Fruit fly (Drosophila melanogaster) whole organism, embryonic: Measurements from ENCODE around the gene bsk.
A peak's percentile ranks its signal among the peaks of the same experiment; 100 is the strongest.

Source experiments
- Atf6 ChIP-seq: fragments of 200-800 bp; sonication (Bioruptor generic); IDR thresholded peaks from 2 replicates; pipeline ENCODE4 v1.3.6; 2022; ENCODE audit warnings: missing biosample characterization, missing genetic modification characterization
- Awh ChIP-seq: fragments of 200-800 bp; sonication (Bioruptor generic); IDR thresholded peaks from 2 replicates; pipeline ENCODE4, ENCODE4 v1.3.6; 2022; ENCODE audit warnings: missing biosample characterization, missing genetic modification characterization
- Bgb ChIP-seq: fragments of 200-800 bp; sonication (Bioruptor generic); IDR thresholded peaks from 2 replicates; pipeline ENCODE4 v1.3.6; 2022; ENCODE audit warnings: missing biosample characterization, missing genetic modification characterization; ENCODE audit not compliant: partially characterized antibody
- C15 ChIP-seq: fragments of 200-800 bp; sonication (Bioruptor generic); IDR thresholded peaks from 3 replicates; pipeline ENCODE4 v1.3.6; 2022; ENCODE audit warnings: missing biosample characterization, missing genetic modification characterization
- CG10274 ChIP-seq: fragments of 200-800 bp; sonication (Bioruptor generic); optimal IDR thresholded peaks from 3 replicates; lab custom pipeline; 2017; ENCODE audit warnings: missing biosample characterization, mild to moderate bottlenecking, missing genetic modification characterization
- CG10431 ChIP-seq: fragments of 200-800 bp; sonication (Bioruptor generic); optimal IDR thresholded peaks from 3 replicates; lab custom pipeline; 2018; ENCODE audit warnings: missing biosample characterization, mild to moderate bottlenecking, missing genetic modification characterization
- CG10543 ChIP-seq: fragments of 200-800 bp; sonication (Bioruptor generic); optimal IDR thresholded peaks from 3 replicates; lab custom pipeline; 2017; ENCODE audit warnings: missing biosample characterization, mild to moderate bottlenecking, missing genetic modification characterization, moderate library complexity
- CG11247 ChIP-seq: fragments of 200-800 bp; sonication (Bioruptor generic); IDR thresholded peaks from 2 replicates; pipeline ENCODE4 v1.3.6; 2022; ENCODE audit warnings: missing biosample characterization, missing genetic modification characterization
- CG12769 ChIP-seq: fragments of 200-800 bp; sonication (Bioruptor generic); optimal IDR thresholded peaks from 2 replicates; lab custom pipeline; 2019; ENCODE audit warnings: missing biosample characterization, mild to moderate bottlenecking, missing genetic modification characterization, moderate library complexity
- CG1647 ChIP-seq: fragments of 200-800 bp; sonication (Bioruptor generic); optimal IDR thresholded peaks from 3 replicates; lab custom pipeline; 2016; ENCODE audit warnings: missing biosample characterization, missing genetic modification characterization
- CG16813 ChIP-seq: fragments of 200-800 bp; sonication (Bioruptor generic); IDR thresholded peaks from 3 replicates; pipeline ENCODE4 v1.3.6; 2022; ENCODE audit warnings: missing biosample characterization, missing genetic modification characterization; ENCODE audit not compliant: partially characterized antibody
- CG17186 ChIP-seq: fragments of 200-800 bp; sonication (Bioruptor generic); optimal IDR thresholded peaks from 3 replicates; lab custom pipeline; 2017; ENCODE audit warnings: missing biosample characterization, missing genetic modification reagents, missing genetic modification characterization
- CG17361 ChIP-seq: fragments of 200-800 bp; sonication (Bioruptor generic); IDR thresholded peaks from 3 replicates; pipeline ENCODE4 v1.3.6; 2022; ENCODE audit warnings: missing biosample characterization, missing genetic modification characterization
- CG1832 ChIP-seq: fragments of 200-800 bp; sonication (Bioruptor generic); optimal IDR thresholded peaks from 2 replicates; lab custom pipeline; 2017; ENCODE audit warnings: missing biosample characterization, mild to moderate bottlenecking, missing genetic modification characterization, inconsistent platforms
- CG32772 ChIP-seq: fragments of 200-800 bp; sonication (Bioruptor generic); IDR thresholded peaks from 2 replicates; pipeline ENCODE4 v1.3.6; 2022; ENCODE audit warnings: missing biosample characterization, missing genetic modification characterization
- CG5180 ChIP-seq: fragments of 200-800 bp; sonication (Bioruptor generic); optimal IDR thresholded peaks from 3 replicates; lab custom pipeline; 2017; ENCODE audit warnings: missing biosample characterization, missing genetic modification characterization, mild to moderate bottlenecking, moderate library complexity, missing genetic modification reagents
- CG5245 ChIP-seq: fragments of 200-800 bp; sonication (Bioruptor generic); optimal IDR thresholded peaks from 3 replicates; lab custom pipeline; 2016; ENCODE audit warnings: missing biosample characterization, missing genetic modification characterization
- CG6765 ChIP-seq: fragments of 200-800 bp; sonication (Bioruptor generic); optimal IDR thresholded peaks from 3 replicates; lab custom pipeline; 2017; ENCODE audit warnings: missing biosample characterization, mild to moderate bottlenecking, missing genetic modification characterization
- CG6791 ChIP-seq: fragments of 200-800 bp; sonication (Bioruptor generic); IDR thresholded peaks from 3 replicates; pipeline ENCODE4 v1.3.6; 2022; ENCODE audit warnings: missing biosample characterization, missing genetic modification characterization; ENCODE audit not compliant: partially characterized antibody
- CG7271 ChIP-seq: fragments of 200-800 bp; sonication (Bioruptor generic); optimal IDR thresholded peaks from 2 replicates; lab custom pipeline; 2018; ENCODE audit warnings: missing biosample characterization, mild to moderate bottlenecking, missing genetic modification characterization, moderate library complexity
- CG9609 ChIP-seq: fragments of 200-800 bp; sonication (Bioruptor generic); optimal IDR thresholded peaks from 3 replicates; lab custom pipeline; 2016; ENCODE audit warnings: missing biosample characterization, missing genetic modification characterization
- CG9797 ChIP-seq: fragments of 200-800 bp; sonication (Bioruptor generic); optimal IDR thresholded peaks from 3 replicates; lab custom pipeline; 2018; ENCODE audit warnings: missing biosample characterization, mild to moderate bottlenecking, missing genetic modification characterization
- Chrac-16 ChIP-seq: fragments of 200-800 bp; sonication (Bioruptor generic); optimal IDR thresholded peaks from 3 replicates; lab custom pipeline; 2016; ENCODE audit warnings: missing biosample characterization, missing genetic modification characterization
- CoRest ChIP-seq: fragments of 200-800 bp; sonication (Bioruptor generic); optimal IDR thresholded peaks from 3 replicates; lab custom pipeline; 2018; ENCODE audit warnings: missing biosample characterization, mild to moderate bottlenecking, missing genetic modification characterization, moderate library complexity
- Dfd ChIP-seq, 2 experiments: fragments of >200 bp; optimal IDR thresholded peaks; 2 replicates each; lab custom pipeline; 2017; ENCODE audit warnings: missing biosample characterization in 2 of 2, missing genetic modification characterization in 2 of 2
- Dp ChIP-seq: fragments of 200-800 bp; sonication (Bioruptor generic); optimal IDR thresholded peaks from 2 replicates; lab custom pipeline; 2018; ENCODE audit warnings: missing biosample characterization, mild to moderate bottlenecking, missing genetic modification characterization, moderate library complexity
- GATAe ChIP-seq: fragments of 200-800 bp; sonication (Bioruptor generic); conservative IDR thresholded peaks from 2 replicates; pipeline ENCODE4 v1.3.6; 2022; ENCODE audit warnings: missing biosample characterization, missing genetic modification characterization
- Hr51 ChIP-seq, 2 experiments: fragments of 200-800 bp; sonication (Bioruptor generic); optimal IDR thresholded peaks; 2 replicates in 1 of 2; 3 replicates in 1 of 2; lab custom pipeline; 2016 to 2018; ENCODE audit warnings: missing biosample characterization in 2 of 2, missing genetic modification characterization in 2 of 2, mild to moderate bottlenecking in 1 of 2, moderate library complexity in 1 of 2
- Jarid2 ChIP-seq: fragments of 200-800 bp; sonication (Bioruptor generic); optimal IDR thresholded peaks from 3 replicates; lab custom pipeline; 2017; ENCODE audit warnings: mild to moderate bottlenecking, missing biosample characterization, missing genetic modification reagents, missing genetic modification characterization
- Nf-YB ChIP-seq: fragments of 200-800 bp; sonication (Bioruptor generic); optimal IDR thresholded peaks from 3 replicates; lab custom pipeline; 2019; ENCODE audit warnings: missing biosample characterization, mild to moderate bottlenecking, missing genetic modification characterization, moderate library complexity
- NfI ChIP-seq: fragments of 200-800 bp; sonication (Bioruptor generic); optimal IDR thresholded peaks from 3 replicates; lab custom pipeline; 2018; ENCODE audit warnings: missing biosample characterization, mild to moderate bottlenecking, missing genetic modification characterization, moderate library complexity
- Pdp1 ChIP-seq, 2 experiments: fragments of 200-800 bp; sonication (Bioruptor generic); optimal IDR thresholded peaks; 3 replicates each; lab custom pipeline; 2016; ENCODE audit warnings: missing biosample characterization in 2 of 2, missing genetic modification characterization in 2 of 2, mild to moderate bottlenecking in 1 of 2, moderate library complexity in 1 of 2
- Rfx ChIP-seq: fragments of 200-800 bp; sonication (Bioruptor generic); IDR thresholded peaks from 2 replicates; pipeline ENCODE4 v1.3.6; 2022; ENCODE audit warnings: missing biosample characterization, missing genetic modification characterization
- Scr ChIP-seq: fragments of 200-800 bp; sonication (Bioruptor generic); IDR thresholded peaks from 2 replicates; pipeline ENCODE4 v1.3.6; 2022; ENCODE audit warnings: missing biosample characterization, missing genetic modification characterization; ENCODE audit not compliant: partially characterized antibody
- amos ChIP-seq: fragments of 200-800 bp; sonication (Bioruptor generic); IDR thresholded peaks from 2 replicates; pipeline ENCODE4 v1.3.6; 2022; ENCODE audit warnings: missing biosample characterization, missing genetic modification characterization; ENCODE audit not compliant: partially characterized antibody
- ato ChIP-seq: fragments of 200-800 bp; sonication (Bioruptor generic); IDR thresholded peaks from 2 replicates; pipeline ENCODE4 v1.3.6; 2022; ENCODE audit warnings: missing biosample characterization, missing genetic modification characterization; ENCODE audit not compliant: partially characterized antibody
- br ChIP-seq: fragments of >200 bp; optimal IDR thresholded peaks from 2 replicates; lab custom pipeline; 2017
- chm ChIP-seq: fragments of 200-800 bp; sonication (Bioruptor generic); IDR thresholded peaks from 2 replicates; pipeline ENCODE4 v1.3.6; 2022; ENCODE audit warnings: missing biosample characterization, missing genetic modification characterization
- ci ChIP-seq: fragments of 200-800 bp; sonication (Bioruptor generic); IDR thresholded peaks from 3 replicates; pipeline ENCODE4 v1.3.6; 2022; ENCODE audit warnings: missing biosample characterization, missing genetic modification characterization
- crc ChIP-seq: fragments of 200-800 bp; sonication (Bioruptor generic); optimal IDR thresholded peaks from 2 replicates; lab custom pipeline; 2016; ENCODE audit warnings: missing biosample characterization, missing genetic modification characterization
- cwo ChIP-seq: fragments of 200-800 bp; sonication (Bioruptor generic); optimal IDR thresholded peaks from 3 replicates; lab custom pipeline; 2017; ENCODE audit warnings: missing biosample characterization, missing genetic modification characterization, mild to moderate bottlenecking, moderate library complexity, missing genetic modification reagents
- ems ChIP-seq: fragments of 200-800 bp; sonication (Bioruptor generic); optimal IDR thresholded peaks from 3 replicates; lab custom pipeline; 2016; ENCODE audit warnings: missing biosample characterization, missing genetic modification characterization
- fru ChIP-seq: fragments of >200 bp; optimal IDR thresholded peaks from 2 replicates; lab custom pipeline; 2017
- kay ChIP-seq: fragments of 200-800 bp; sonication (Bioruptor generic); optimal IDR thresholded peaks from 2 replicates; lab custom pipeline; 2016; ENCODE audit warnings: missing biosample characterization, missing genetic modification characterization
- mirr ChIP-seq: fragments of 200-800 bp; sonication (Bioruptor generic); optimal IDR thresholded peaks from 3 replicates; lab custom pipeline; 2018; ENCODE audit warnings: missing biosample characterization, mild to moderate bottlenecking, missing genetic modification characterization
- ro ChIP-seq: fragments of 200-800 bp; sonication (Bioruptor generic); IDR thresholded peaks from 2 replicates; pipeline ENCODE4 v1.3.6; 2022; ENCODE audit warnings: missing biosample characterization, missing genetic modification characterization
- sd ChIP-seq: fragments of 200-800 bp; sonication (Bioruptor generic); optimal IDR thresholded peaks from 3 replicates; lab custom pipeline; 2018; ENCODE audit warnings: missing biosample characterization, mild to moderate bottlenecking, missing genetic modification characterization, moderate library complexity
- shn ChIP-seq: fragments of 200-800 bp; sonication (Bioruptor generic); optimal IDR thresholded peaks from 3 replicates; lab custom pipeline; 2016; ENCODE audit warnings: missing biosample characterization, missing genetic modification characterization
- zen2 ChIP-seq: fragments of 200-800 bp; sonication (Bioruptor generic); IDR thresholded peaks from 3 replicates; pipeline ENCODE4 v1.3.6; 2022; ENCODE audit warnings: missing biosample characterization, missing genetic modification characterization; ENCODE audit not compliant: partially characterized antibody

bsk gene

DNA sequence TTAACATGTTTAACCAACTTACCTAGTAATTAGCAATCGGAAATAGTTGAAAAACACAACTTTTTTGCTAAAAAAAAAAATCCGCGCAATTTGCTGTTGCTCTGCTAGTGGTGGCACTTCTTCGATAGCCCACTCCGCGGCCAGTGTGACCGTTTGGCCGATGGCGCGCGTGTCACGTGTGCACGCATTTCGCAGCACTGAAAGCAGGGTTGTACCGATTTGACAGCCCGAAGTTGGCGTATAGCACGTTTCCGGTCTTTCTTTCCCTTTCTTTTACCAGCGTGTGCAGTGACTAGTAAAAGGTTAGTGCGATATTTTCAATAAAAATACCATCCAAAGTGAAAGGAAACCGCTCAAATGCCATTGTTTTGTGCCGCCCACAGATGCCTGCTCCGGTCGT is 49.5 kb downstream of the bsk start, which contains the start of the genes Ripalpha and RpL7 (continued):
- TF ChIP-seq mirr (GFP tag; lab: Kevin White, UChicago) (peak; percentile 99), Nf-YB (GFP tag; lab: Kevin White, UChicago) (peak; percentile 84), Pdp1 (GFP tag; optimal IDR thresholded peaks at IDR 0.05; lab: Kevin White, UChicago) (peak; percentile 96 to 97), crc (peak; percentile 96), Awh (GFP tag; lab: Robert Waterston, UW) (peak; percentile 97), CG16813 (GFP tag; lab: Robert Waterston, UW) (peak; percentile 94), CG9609 (peak; percentile 98), CG10431 (GFP tag; lab: Kevin White, UChicago) (peak; percentile 97), CG9797 (GFP tag; lab: Kevin White, UChicago) (peak; percentile 99), C15 (peak; percentile 95), CG7271 (tag; lab: Kevin White, UChicago) (peak; percentile 98), NfI (GFP tag; lab: Kevin White, UChicago) (peak; percentile 99), Scr (GFP tag; lab: Robert Waterston, UW) (peak; percentile 85), CG17361 (GFP tag; lab: Robert Waterston, UW) (peak; percentile 94), CG11247 (GFP tag; lab: Robert Waterston, UW) (peak; percentile 98), CG17186 (GFP tag; lab: Kevin White, UChicago) (peak; percentile 99), ems (GFP tag; lab: Kevin White, UChicago) (peak; percentile 95), ro (GFP tag; lab: Robert Waterston, UW) (peak; percentile 88), shn (peak; percentile 99), CG1647 (GFP tag; lab: Kevin White, UChicago) (peak; percentile 98), Dfd (GFP tag; optimal IDR thresholded peaks at IDR 0.05; lab: Kevin White, UChicago) (no peak), Dp (GFP tag; lab: Kevin White, UChicago) (peak; percentile 78), CG32772 (GFP tag; lab: Robert Waterston, UW) (no peak; the same call in none of the 2 replicates), CG5180 (GFP tag; lab: Kevin White, UChicago) (peak; percentile 89), CG1832 (GFP tag; lab: Kevin White, UChicago) (peak; percentile 64), kay (GFP tag; lab: Kevin White, UChicago) (peak; percentile 92), CG5245 (GFP tag; lab: Kevin White, UChicago) (peak; percentile 97), chm (GFP tag; lab: Robert Waterston, UW) (peak; percentile 99), fru (lab: Kevin White, UChicago) (no peak)

DNA sequence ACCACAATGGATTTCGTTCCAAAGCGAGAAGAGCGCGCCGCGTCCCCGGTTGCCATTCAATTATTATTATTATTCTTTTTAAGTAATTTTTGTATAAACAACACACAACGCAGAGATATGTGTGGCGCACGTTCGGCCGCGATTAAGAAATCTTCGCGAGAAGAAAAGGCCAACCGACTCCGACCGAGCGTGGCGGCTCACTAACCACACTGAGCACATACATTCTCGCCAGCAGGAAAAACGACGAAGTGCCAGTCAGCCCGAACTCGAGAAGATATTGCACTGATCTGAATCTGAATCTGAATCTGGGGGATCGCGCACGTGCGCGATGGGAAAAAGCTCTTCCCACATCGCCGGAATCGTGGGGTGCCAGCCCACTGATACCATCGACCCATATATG is 51.4 kb downstream of the bsk start, which contains the start of gene Sur:
Gene Sur, minus strand, starts transcription at position 207 of the 400 bp plus-strand sequence.
- TF ChIP-seq Rfx, result 0 out of 2 replicates have a peak, but pooled peaks have one; percentile 9
- TF ChIP-seq Jarid2 (GFP tag; lab: Kevin White, UChicago), result peak; percentile 60
- no peak for TF ChIP-seq Hr51 (GFP tag; optimal IDR thresholded peaks at IDR 0.05; lab: Kevin White, UChicago)
- no peak for TF ChIP-seq br (lab: Kevin White, UChicago)
- TF ChIP-seq CG10274 (GFP tag; lab: Kevin White, UChicago), result no peak
- no peak for TF ChIP-seq zen2 (GFP tag; lab: Robert Waterston, UW)
- no peak for TF ChIP-seq CoRest (tag; lab: Kevin White, UChicago)
- TF ChIP-seq Atf6 (GFP tag; lab: Robert Waterston, UW), result 0 out of 2 replicates have a peak, but pooled peaks have one; percentile 10
- no peak for TF ChIP-seq GATAe
- TF ChIP-seq CG6765 (GFP tag; lab: Kevin White, UChicago), result no peak
- TF ChIP-seq Bgb (GFP tag; lab: Robert Waterston, UW), result peak; percentile 37; the same call in 1 of the 2 replicates
- TF ChIP-seq sd (tag; lab: Kevin White, UChicago), result no peak
- TF ChIP-seq CG10543 (GFP tag; lab: Kevin White, UChicago), result peak; percentile 58
- peak; percentile 55; the same call in 1 of the 3 replicates for TF ChIP-seq ci (GFP tag; lab: Robert Waterston, UW)
- no peak for TF ChIP-seq CG6791
- peak; percentile 81 for TF ChIP-seq cwo (GFP tag; lab: Kevin White, UChicago)
- TF ChIP-seq CG12769 (tag; lab: Kevin White, UChicago), result peak; percentile 46
- TF ChIP-seq ato (GFP tag; lab: Robert Waterston, UW), result peak; percentile 30; the same call in 1 of the 2 replicates
- TF ChIP-seq Chrac-16 (GFP tag; lab: Kevin White, UChicago), result no peak
- TF ChIP-seq CG9609, result no peak
- 0 out of 2 replicates have a peak, but pooled peaks have one; percentile 18 for TF ChIP-seq Scr (GFP tag; lab: Robert Waterston, UW)
- TF ChIP-seq amos (GFP tag; lab: Robert Waterston, UW), result peak; percentile 30; the same call in 1 of the 2 replicates
- no peak for TF ChIP-seq chm (GFP tag; lab: Robert Waterston, UW)
